Fruit fly (Drosophila melanogaster) whole organism, pupa: Measurements from ENCODE around the gene OXA1L.

Experiments used
- CG13204 ChIP-seq: fragments of 200-800 bp; sonication (Bioruptor generic); optimal IDR thresholded peaks from 2 replicates; lab custom pipeline; 2018; ENCODE audit warnings: missing biosample characterization, mild to moderate bottlenecking, missing genetic modification characterization, moderate library complexity
- CG15710 ChIP-seq: fragments of 200-800 bp; sonication (Bioruptor generic); optimal IDR thresholded peaks from 2 replicates; lab custom pipeline; 2018; ENCODE audit warnings: missing biosample characterization, mild to moderate bottlenecking, missing genetic modification characterization, moderate library complexity
- EcR ChIP-seq: fragments of 200-800 bp; sonication (Bioruptor generic); optimal IDR thresholded peaks from 3 replicates; lab custom pipeline; 2019; ENCODE audit warnings: missing biosample characterization, missing genetic modification characterization, mild to moderate bottlenecking, moderate library complexity, missing genetic modification reagents
- Pif1B ChIP-seq: fragments of 200-800 bp; sonication (Bioruptor generic); optimal IDR thresholded peaks from 3 replicates; lab custom pipeline; 2016; ENCODE audit warnings: missing biosample characterization, missing genetic modification characterization
- Snoo ChIP-seq: fragments of 200-800 bp; sonication (Bioruptor generic); optimal IDR thresholded peaks from 3 replicates; lab custom pipeline; 2017; ENCODE audit warnings: missing biosample characterization, mild to moderate bottlenecking, missing genetic modification characterization, inconsistent platforms
- gl ChIP-seq: fragments of 200-800 bp; sonication (Bioruptor generic); optimal IDR thresholded peaks from 2 replicates; lab custom pipeline; 2018; ENCODE audit warnings: missing biosample characterization, mild to moderate bottlenecking, missing genetic modification characterization

- TF ChIP-seq CG15710 (tag; lab: Kevin White, UChicago) (no peak), Pif1B (GFP tag; lab: Kevin White, UChicago) (no peak), EcR (GFP tag; lab: Kevin White, UChicago) (no peak), gl (tag; lab: Kevin White, UChicago) (no peak), CG13204 (GFP tag; lab: Kevin White, UChicago) (no peak), Snoo (tag; lab: Kevin White, UChicago) (no peak)
These were observed 14.7 kb downstream of the OXA1L start for dm6 chr3L:10871534-10871933.
